Worm (Caenorhabditis elegans): Measurements from ENCODE around the gene C53C11.2.

ce11 chrX:17385102-17385501 lies 48.7 kb downstream of the C53C11.2 start:
- no peak for TF ChIP-seq lin-39 (tag; optimal IDR thresholded peaks at IDR 0.05)
- no peak for TF ChIP-seq mab-5 (tag; optimal IDR thresholded peaks at IDR 0.05)
- no peak for TF ChIP-seq mdl-1 (tag; optimal IDR thresholded peaks at IDR 0.05)
- TF ChIP-seq aly-2 (tag; optimal IDR thresholded peaks at IDR 0.05), result no peak
- TF ChIP-seq nhr-77 (tag; optimal IDR thresholded peaks at IDR 0.05), result no peak
- TF ChIP-seq nhr-11 (tag; optimal IDR thresholded peaks at IDR 0.05), result no peak
- TF ChIP-seq ceh-16 (tag; optimal IDR thresholded peaks at IDR 0.05), result no peak

Data from whole organism, L2 larva.